Fruit fly (Drosophila melanogaster) whole organism, embryonic: ENCODE measurements around the gene wuho.

Experiments
- CG12236 ChIP-seq: fragments of 200-800 bp; sonication (Bioruptor generic); optimal IDR thresholded peaks from 2 replicates; lab custom pipeline; 2016; ENCODE audit warnings: missing biosample characterization, missing genetic modification characterization
- CG12391 ChIP-seq: fragments of 200-800 bp; sonication (Bioruptor generic); optimal IDR thresholded peaks from 3 replicates; lab custom pipeline; 2018; ENCODE audit warnings: missing biosample characterization, mild to moderate bottlenecking, missing genetic modification characterization, moderate library complexity
- CG13424 ChIP-seq: fragments of 200-800 bp; sonication (Bioruptor generic); optimal IDR thresholded peaks from 2 replicates; lab custom pipeline; 2019; ENCODE audit warnings: missing biosample characterization, mild to moderate bottlenecking, missing genetic modification characterization, moderate library complexity
- CG17361 ChIP-seq: fragments of 200-800 bp; sonication (Bioruptor generic); IDR thresholded peaks from 3 replicates; pipeline ENCODE4 v1.3.6; 2022; ENCODE audit warnings: missing biosample characterization, missing genetic modification characterization
- NFAT ChIP-seq: fragments of 200-800 bp; sonication (Bioruptor generic); IDR thresholded peaks from 2 replicates; pipeline ENCODE4 v1.3.6; 2022; ENCODE audit warnings: missing biosample characterization, missing genetic modification characterization
- Pdp1 ChIP-seq, 2 experiments: fragments of 200-800 bp; sonication (Bioruptor generic); optimal IDR thresholded peaks; 3 replicates each; lab custom pipeline; 2016; ENCODE audit warnings: missing biosample characterization in 2 of 2, missing genetic modification characterization in 2 of 2, mild to moderate bottlenecking in 1 of 2, moderate library complexity in 1 of 2
- Ptx1 ChIP-seq: fragments of 200-800 bp; sonication (Bioruptor generic); IDR thresholded peaks from 2 replicates; pipeline ENCODE4 v1.3.6; 2022; ENCODE audit warnings: missing biosample characterization, missing genetic modification characterization
- Sry-β ChIP-seq: fragments of 200-800 bp; sonication (Bioruptor generic); optimal IDR thresholded peaks from 2 replicates; lab custom pipeline; 2018; ENCODE audit warnings: missing biosample characterization, mild to moderate bottlenecking, missing genetic modification characterization, moderate library complexity
- Ssrp ChIP-seq: fragments of 200-800 bp; sonication (Bioruptor generic); optimal IDR thresholded peaks from 2 replicates; lab custom pipeline; 2018; ENCODE audit warnings: missing biosample characterization, mild to moderate bottlenecking, missing genetic modification characterization, moderate library complexity
- cato ChIP-seq: fragments of 200-800 bp; sonication (Bioruptor generic); optimal IDR thresholded peaks from 2 replicates; lab custom pipeline; 2016; ENCODE audit warnings: missing biosample characterization, missing genetic modification characterization, borderline replicate concordance
- chinmo ChIP-seq: fragments of 200-800 bp; sonication (Bioruptor generic); IDR thresholded peaks from 4 replicates; pipeline ENCODE4 v1.3.6; 2022; ENCODE audit warnings: missing biosample characterization, missing genetic modification characterization; ENCODE audit not compliant: partially characterized antibody
- crol ChIP-seq: fragments of 200-800 bp; sonication (Bioruptor generic); IDR thresholded peaks from 2 replicates; pipeline ENCODE4 v1.3.6; 2022; ENCODE audit warnings: missing biosample characterization, missing genetic modification characterization
- grau ChIP-seq: fragments of 200-800 bp; optimal IDR thresholded peaks from 3 replicates; lab custom pipeline; 2019; ENCODE audit warnings: missing biosample characterization, mild to moderate bottlenecking, missing genetic modification characterization, moderate library complexity
- ind ChIP-seq: fragments of 200-800 bp; sonication (Bioruptor generic); optimal IDR thresholded peaks from 3 replicates; lab custom pipeline; 2016; ENCODE audit warnings: missing biosample characterization, missing genetic modification characterization
- lbe ChIP-seq: fragments of 200-800 bp; sonication (Bioruptor generic); optimal IDR thresholded peaks from 2 replicates; lab custom pipeline; 2016; ENCODE audit warnings: missing biosample characterization, mild to moderate bottlenecking, missing genetic modification characterization
- phol ChIP-seq: fragments of 200-800 bp; sonication (Bioruptor generic); optimal IDR thresholded peaks from 3 replicates; lab custom pipeline; 2018; ENCODE audit warnings: missing biosample characterization, mild to moderate bottlenecking, missing genetic modification characterization, moderate library complexity
- psq ChIP-seq: fragments of 200-800 bp; sonication (Bioruptor generic); optimal IDR thresholded peaks from 2 replicates; lab custom pipeline; 2017; ENCODE audit warnings: missing biosample characterization, missing genetic modification characterization
- repo ChIP-seq: fragments of 200-800 bp; sonication (Bioruptor generic); optimal IDR thresholded peaks from 2 replicates; lab custom pipeline; 2016; ENCODE audit warnings: missing biosample characterization, missing genetic modification characterization
- sima ChIP-seq: fragments of 200-800 bp; sonication (Bioruptor generic); optimal IDR thresholded peaks from 2 replicates; lab custom pipeline; 2016; ENCODE audit warnings: missing biosample characterization, missing genetic modification characterization
- sr ChIP-seq: fragments of 200-800 bp; sonication (Bioruptor generic); IDR thresholded peaks from 3 replicates; pipeline ENCODE4 v1.3.6; 2022; ENCODE audit warnings: missing biosample characterization, missing genetic modification characterization
- toy ChIP-seq: fragments of 200-800 bp; sonication (Bioruptor generic); IDR thresholded peaks from 2 replicates; pipeline ENCODE4 v1.3.6; 2022; ENCODE audit warnings: missing biosample characterization, missing genetic modification characterization

Gene wuho

DNA sequence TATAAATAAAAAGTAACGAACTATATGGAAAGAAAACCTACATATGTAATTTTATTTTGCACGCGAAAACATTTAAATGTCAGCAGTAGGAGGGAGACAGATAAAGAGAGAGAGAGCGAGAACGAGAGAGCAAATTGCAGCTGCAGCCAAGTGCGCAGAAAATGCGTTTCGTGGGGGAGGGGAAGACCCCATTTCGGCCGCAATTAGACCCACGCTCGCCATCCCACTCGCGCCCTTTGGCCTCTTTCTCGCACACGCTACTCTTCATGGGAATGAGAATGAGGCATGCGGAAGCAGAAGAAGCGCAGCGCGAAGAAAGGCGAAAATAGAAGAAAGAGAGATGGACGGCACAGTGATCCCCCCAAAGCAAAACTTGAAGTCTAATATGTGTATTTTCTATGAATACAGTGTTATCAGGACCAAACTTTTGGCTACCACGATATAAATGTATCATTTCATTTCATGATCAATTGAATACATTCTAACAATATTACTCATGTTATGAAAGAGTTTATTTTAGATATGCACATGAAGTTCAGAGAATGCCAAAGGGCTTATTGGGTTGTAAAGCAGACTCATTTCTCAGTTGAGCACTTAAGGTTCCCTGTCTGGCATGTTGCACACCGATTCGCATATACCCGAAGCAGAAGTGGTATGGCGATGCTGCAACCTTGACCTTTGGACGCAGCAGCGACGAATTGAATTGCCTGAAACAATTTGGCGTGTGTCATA lies 45.3 kb downstream of the wuho start (continued):
- TF ChIP-seq Ssrp (tag; lab: Kevin White, UChicago) (peak; percentile 7), phol (tag; lab: Kevin White, UChicago) (peak; percentile 2), CG13424 (tag; lab: Kevin White, UChicago) (peak; percentile 26), CG17361 (GFP tag; lab: Robert Waterston, UW) (peak; percentile 24; the same call in 1 of the 3 replicates), sima (GFP tag; lab: Kevin White, UChicago) (no peak), grau (tag; lab: Kevin White, UChicago) (peak; percentile 53), Ptx1 (GFP tag; lab: Robert Waterston, UW) (0 out of 2 replicates have a peak, but pooled peaks have one; percentile 34), repo (GFP tag; lab: Kevin White, UChicago) (no peak), sr (GFP tag; lab: Robert Waterston, UW) (0 out of 3 replicates have a peak, but pooled peaks have one; percentile 10)

DNA sequence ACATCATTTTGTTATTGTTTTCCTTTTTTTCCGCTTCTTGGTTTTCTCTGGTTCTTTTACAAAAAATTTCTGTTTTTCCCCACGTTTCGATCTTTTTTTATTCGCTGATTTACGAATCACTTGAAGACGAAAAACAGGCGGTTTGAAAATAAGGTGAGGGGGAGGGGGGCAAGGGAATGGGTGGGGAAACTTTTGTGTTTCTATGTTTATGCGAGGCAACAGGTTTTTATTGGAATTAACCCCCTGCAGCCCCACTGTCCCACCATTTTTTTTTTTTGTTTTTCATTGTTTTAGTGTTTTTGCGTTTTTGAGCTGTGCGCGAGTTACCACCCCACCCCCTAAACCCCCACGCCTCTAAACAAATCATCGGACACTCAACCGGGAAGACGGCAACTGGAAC lies 47.0 kb downstream of the wuho start:
- TF ChIP-seq crol (GFP tag; lab: Robert Waterston, UW): peak; percentile 64
- TF ChIP-seq Sry-β (GFP tag; lab: Kevin White, UChicago): no peak
- no peak for TF ChIP-seq cato (GFP tag; lab: Kevin White, UChicago)
- no peak for TF ChIP-seq toy
- TF ChIP-seq CG12391 (tag; lab: Kevin White, UChicago): no peak
- TF ChIP-seq psq (GFP tag; lab: Kevin White, UChicago): no peak
- TF ChIP-seq CG12236: no peak
- TF ChIP-seq NFAT (GFP tag; lab: Robert Waterston, UW): 0 out of 2 replicates have a peak, but pooled peaks have one; percentile 5
- no peak for TF ChIP-seq ind
- TF ChIP-seq chinmo: peak; percentile 58; the same call in 1 of the 4 replicates

DNA sequence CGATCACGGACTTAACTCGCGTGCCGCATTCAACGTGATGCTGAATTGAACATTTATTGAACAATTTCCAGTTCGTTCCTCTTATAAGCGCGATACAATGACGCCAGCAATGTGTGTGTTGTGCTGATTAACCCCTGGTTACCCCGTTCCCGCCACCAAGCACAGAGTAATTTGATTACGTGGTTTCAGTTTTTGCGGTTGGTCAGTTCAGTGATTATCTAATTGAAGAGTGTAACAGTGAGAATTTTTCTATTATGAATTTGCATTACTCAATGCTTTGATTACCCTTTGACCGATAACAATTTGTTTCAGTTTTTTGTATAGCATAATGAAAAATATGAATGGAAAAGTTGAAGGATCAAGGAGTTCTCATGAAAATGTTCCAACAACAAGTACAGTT lies 49.8 kb downstream of the wuho start, which contains the start of gene CG3842:
Gene CG3842 (plus strand): TSS at position 61 of the 400 bp plus-strand sequence.
- TF ChIP-seq Pdp1 (GFP tag; optimal IDR thresholded peaks at IDR 0.05; lab: Kevin White, UChicago): peak in 1 of 2 experiments; percentile 58
- no peak for TF ChIP-seq lbe
